Fruit fly (Drosophila melanogaster) whole organism, pupa: Measurements from ENCODE around the gene mRpS7.

Experiments used
- CG10348 ChIP-seq: fragments of 200-800 bp; sonication (Bioruptor generic); IDR thresholded peaks from 2 replicates; pipeline ENCODE4 v1.3.6; 2022; ENCODE audit warnings: missing biosample characterization, missing genetic modification characterization
- CG12605 ChIP-seq: fragments of 200-800 bp; sonication (Bioruptor generic); IDR thresholded peaks from 2 replicates; pipeline ENCODE4 v1.3.6; 2022; ENCODE audit warnings: missing biosample characterization, missing genetic modification characterization
- CG13204 ChIP-seq: fragments of 200-800 bp; sonication (Bioruptor generic); optimal IDR thresholded peaks from 2 replicates; lab custom pipeline; 2018; ENCODE audit warnings: missing biosample characterization, mild to moderate bottlenecking, missing genetic modification characterization, moderate library complexity
- CG14655 ChIP-seq: fragments of 200-800 bp; sonication (Bioruptor generic); optimal IDR thresholded peaks from 3 replicates; lab custom pipeline; 2017; ENCODE audit warnings: mild to moderate bottlenecking, missing biosample characterization, missing genetic modification reagents, missing genetic modification characterization
- CG15710 ChIP-seq: fragments of 200-800 bp; sonication (Bioruptor generic); optimal IDR thresholded peaks from 2 replicates; lab custom pipeline; 2018; ENCODE audit warnings: missing biosample characterization, mild to moderate bottlenecking, missing genetic modification characterization, moderate library complexity
- CG17806 ChIP-seq: fragments of 200-800 bp; sonication (Bioruptor generic); optimal IDR thresholded peaks from 2 replicates; lab custom pipeline; 2018; ENCODE audit warnings: missing biosample characterization, mild to moderate bottlenecking, missing genetic modification characterization, moderate library complexity
- CG32121 ChIP-seq: fragments of 200-800 bp; sonication (Bioruptor generic); IDR thresholded peaks from 2 replicates; pipeline ENCODE4 v1.3.6; 2022; ENCODE audit warnings: missing biosample characterization, missing genetic modification characterization
- CG34367 ChIP-seq: fragments of 200-800 bp; sonication (Bioruptor generic); optimal IDR thresholded peaks from 2 replicates; lab custom pipeline; 2018; ENCODE audit warnings: missing biosample characterization, mild to moderate bottlenecking, missing genetic modification characterization
- CG4496 ChIP-seq: fragments of 200-800 bp; sonication (Bioruptor generic); IDR thresholded peaks from 3 replicates; pipeline ENCODE4 v1.3.6; 2022; ENCODE audit warnings: missing biosample characterization, missing genetic modification characterization
- CG8159 ChIP-seq: fragments of 200-800 bp; sonication (Bioruptor generic); optimal IDR thresholded peaks from 3 replicates; lab custom pipeline; 2018; ENCODE audit warnings: missing biosample characterization, mild to moderate bottlenecking, missing genetic modification characterization, moderate library complexity
- CG8301 ChIP-seq: fragments of 200-800 bp; sonication (Bioruptor generic); optimal IDR thresholded peaks from 2 replicates; lab custom pipeline; 2018; ENCODE audit warnings: missing biosample characterization, mild to moderate bottlenecking, missing genetic modification characterization
- CG9948 ChIP-seq: fragments of 200-800 bp; sonication (Bioruptor generic); optimal IDR thresholded peaks from 2 replicates; lab custom pipeline; 2018; ENCODE audit warnings: missing biosample characterization, mild to moderate bottlenecking, missing genetic modification characterization, moderate library complexity
- D1 ChIP-seq: fragments of 200-800 bp; sonication (Bioruptor generic); optimal IDR thresholded peaks from 2 replicates; lab custom pipeline; 2018; ENCODE audit warnings: missing biosample characterization, mild to moderate bottlenecking, missing genetic modification characterization, moderate library complexity
- EcR ChIP-seq: fragments of 200-800 bp; sonication (Bioruptor generic); optimal IDR thresholded peaks from 3 replicates; lab custom pipeline; 2019; ENCODE audit warnings: missing biosample characterization, missing genetic modification characterization, mild to moderate bottlenecking, moderate library complexity, missing genetic modification reagents
- Ets98B ChIP-seq: fragments of 200-800 bp; sonication (Bioruptor generic); IDR thresholded peaks from 2 replicates; pipeline ENCODE4 v1.3.6; 2022; ENCODE audit warnings: missing biosample characterization, missing genetic modification characterization
- Pif1A ChIP-seq: fragments of 200-800 bp; sonication (Bioruptor generic); optimal IDR thresholded peaks from 3 replicates; lab custom pipeline; 2016; ENCODE audit warnings: missing biosample characterization, missing genetic modification characterization
- Pif1B ChIP-seq: fragments of 200-800 bp; sonication (Bioruptor generic); optimal IDR thresholded peaks from 3 replicates; lab custom pipeline; 2016; ENCODE audit warnings: missing biosample characterization, missing genetic modification characterization
- Snoo ChIP-seq: fragments of 200-800 bp; sonication (Bioruptor generic); optimal IDR thresholded peaks from 3 replicates; lab custom pipeline; 2017; ENCODE audit warnings: missing biosample characterization, mild to moderate bottlenecking, missing genetic modification characterization, inconsistent platforms
- fd96Ca ChIP-seq: fragments of 200-800 bp; sonication (Bioruptor generic); IDR thresholded peaks from 3 replicates; pipeline ENCODE4 v1.3.6; 2022; ENCODE audit warnings: missing biosample characterization, missing genetic modification characterization
- gl ChIP-seq: fragments of 200-800 bp; sonication (Bioruptor generic); optimal IDR thresholded peaks from 2 replicates; lab custom pipeline; 2018; ENCODE audit warnings: missing biosample characterization, mild to moderate bottlenecking, missing genetic modification characterization
- rn ChIP-seq: fragments of 200-800 bp; sonication (Bioruptor generic); IDR thresholded peaks from 2 replicates; pipeline ENCODE4 v1.3.6; 2022; ENCODE audit warnings: missing biosample characterization, missing genetic modification characterization

Gene mRpS7

dm6 chr2L:10366525-10366924, 19.9 kb upstream of the mRpS7 start, which contains the start of gene CG5056:
TSS of gene CG5056 (plus strand) at chr2L:10366692.
- TF ChIP-seq CG13204 (GFP tag; lab: Kevin White, UChicago), result no peak
- no peak for TF ChIP-seq Pif1B (GFP tag; lab: Kevin White, UChicago)
- TF ChIP-seq CG8301 (tag; lab: Kevin White, UChicago), result no peak
- peak; percentile 40 for TF ChIP-seq CG15710 (tag; lab: Kevin White, UChicago)
- no peak for TF ChIP-seq CG10348 (GFP tag; lab: Robert Waterston, UW)
- TF ChIP-seq CG9948 (tag; lab: Kevin White, UChicago), result peak; percentile 30
- no peak for TF ChIP-seq CG8159 (tag; lab: Kevin White, UChicago)
- TF ChIP-seq Snoo (tag; lab: Kevin White, UChicago), result peak; percentile 2
- TF ChIP-seq fd96Ca (GFP tag; lab: Robert Waterston, UW), result no peak
- TF ChIP-seq gl (tag; lab: Kevin White, UChicago), result peak; percentile 57
- no peak for TF ChIP-seq CG14655
- TF ChIP-seq CG12605 (GFP tag; lab: Robert Waterston, UW), result peak; percentile 11; the same call in 1 of the 2 replicates
- peak; percentile 41; the same call in 1 of the 2 replicates for TF ChIP-seq CG32121 (GFP tag; lab: Robert Waterston, UW)
- peak; percentile 32 for TF ChIP-seq CG34367 (tag; lab: Kevin White, UChicago)
- no peak for TF ChIP-seq D1 (tag; lab: Kevin White, UChicago)
- TF ChIP-seq CG17806, result peak; percentile 6
- no peak for TF ChIP-seq EcR
- TF ChIP-seq Ets98B (GFP tag; lab: Robert Waterston, UW), result peak; percentile 29; the same call in 1 of the 2 replicates
- TF ChIP-seq CG4496 (GFP tag; lab: Robert Waterston, UW), result no peak
- TF ChIP-seq Pif1A (GFP tag; lab: Kevin White, UChicago), result no peak
- no peak for TF ChIP-seq rn

- TF ChIP-seq CG8301 (tag; lab: Kevin White, UChicago) (no peak), Ets98B (GFP tag; lab: Robert Waterston, UW) (no peak), CG10348 (GFP tag; lab: Robert Waterston, UW) (no peak), Snoo (tag; lab: Kevin White, UChicago) (no peak), CG15710 (tag; lab: Kevin White, UChicago) (no peak)
Measured at dm6 chr2L:10372297-10372696, 14.2 kb upstream of the mRpS7 start.

- no peak for TF ChIP-seq CG13204 (GFP tag; lab: Kevin White, UChicago)
- TF ChIP-seq Ets98B (GFP tag; lab: Robert Waterston, UW), result no peak
- TF ChIP-seq CG9948 (tag; lab: Kevin White, UChicago), result no peak
- no peak for TF ChIP-seq CG8159 (tag; lab: Kevin White, UChicago)
- no peak for TF ChIP-seq EcR
- no peak for TF ChIP-seq rn
Measured at dm6 chr2L:10373605-10374269, 12.7 kb upstream of the mRpS7 start, which contains the start of gene rho-5. TSS of gene rho-5 (minus strand) at chr2L:10373900.

- no peak for TF ChIP-seq gl (tag; lab: Kevin White, UChicago)
- no peak for TF ChIP-seq EcR
- TF ChIP-seq CG34367 (tag; lab: Kevin White, UChicago), result peak; percentile 25
- TF ChIP-seq CG8301 (tag; lab: Kevin White, UChicago), result peak; percentile 44
- TF ChIP-seq CG9948 (tag; lab: Kevin White, UChicago), result peak; percentile 44
- TF ChIP-seq Pif1A (GFP tag; lab: Kevin White, UChicago), result no peak
- TF ChIP-seq Pif1B (GFP tag; lab: Kevin White, UChicago), result no peak
- peak; percentile 50; the same call in 1 of the 2 replicates for TF ChIP-seq Ets98B (GFP tag; lab: Robert Waterston, UW)
- peak; percentile 48 for TF ChIP-seq CG17806
- peak; percentile 57 for TF ChIP-seq CG15710 (tag; lab: Kevin White, UChicago)
- TF ChIP-seq CG13204 (GFP tag; lab: Kevin White, UChicago), result no peak
- TF ChIP-seq fd96Ca (GFP tag; lab: Robert Waterston, UW), result no peak
- no peak for TF ChIP-seq CG14655
- TF ChIP-seq CG4496 (GFP tag; lab: Robert Waterston, UW), result peak; percentile 44; the same call in 1 of the 3 replicates
- TF ChIP-seq CG10348 (GFP tag; lab: Robert Waterston, UW), result no peak
- TF ChIP-seq CG8159 (tag; lab: Kevin White, UChicago), result peak; percentile 56
- peak; percentile 70 for TF ChIP-seq D1 (tag; lab: Kevin White, UChicago)
- peak; percentile 41 for TF ChIP-seq CG32121 (GFP tag; lab: Robert Waterston, UW)
- no peak for TF ChIP-seq CG12605 (GFP tag; lab: Robert Waterston, UW)
- TF ChIP-seq Snoo (tag; lab: Kevin White, UChicago), result peak; percentile 43
- no peak for TF ChIP-seq rn
Measured at dm6 chr2L:10375464-10376236, 10.8 kb upstream of the mRpS7 start, which contains the start of the genes CG33303 and dpr19. TSS of gene CG33303 (minus strand) at chr2L:10375757. TSS of gene dpr19 (plus strand) at chr2L:10376168.

dm6 chr2L:10376276-10376675, 10.2 kb upstream of the mRpS7 start:
- TF ChIP-seq CG13204 (GFP tag; lab: Kevin White, UChicago) (no peak), CG10348 (GFP tag; lab: Robert Waterston, UW) (no peak), CG17806 (no peak), CG4496 (GFP tag; lab: Robert Waterston, UW) (no peak), CG8301 (tag; lab: Kevin White, UChicago) (no peak), D1 (tag; lab: Kevin White, UChicago) (no peak), CG14655 (no peak), Pif1A (GFP tag; lab: Kevin White, UChicago) (no peak), gl (tag; lab: Kevin White, UChicago) (no peak), EcR (no peak), CG12605 (GFP tag; lab: Robert Waterston, UW) (no peak), CG9948 (tag; lab: Kevin White, UChicago) (no peak), CG34367 (tag; lab: Kevin White, UChicago) (no peak), CG15710 (tag; lab: Kevin White, UChicago) (no peak), Pif1B (GFP tag; lab: Kevin White, UChicago) (no peak)
